Fruit fly (Drosophila melanogaster) S2 (cell line): Measurements from ENCODE around the gene crq.

Experiments used
- CG8478 ChIP-seq: fragments of >200 bp; optimal IDR thresholded peaks from 2 replicates; lab custom pipeline; 2018
- CTCF ChIP-seq, 2 experiments: fragments of >200 bp; optimal IDR thresholded peaks; 2 replicates each; lab custom pipeline; 2018

DNA sequence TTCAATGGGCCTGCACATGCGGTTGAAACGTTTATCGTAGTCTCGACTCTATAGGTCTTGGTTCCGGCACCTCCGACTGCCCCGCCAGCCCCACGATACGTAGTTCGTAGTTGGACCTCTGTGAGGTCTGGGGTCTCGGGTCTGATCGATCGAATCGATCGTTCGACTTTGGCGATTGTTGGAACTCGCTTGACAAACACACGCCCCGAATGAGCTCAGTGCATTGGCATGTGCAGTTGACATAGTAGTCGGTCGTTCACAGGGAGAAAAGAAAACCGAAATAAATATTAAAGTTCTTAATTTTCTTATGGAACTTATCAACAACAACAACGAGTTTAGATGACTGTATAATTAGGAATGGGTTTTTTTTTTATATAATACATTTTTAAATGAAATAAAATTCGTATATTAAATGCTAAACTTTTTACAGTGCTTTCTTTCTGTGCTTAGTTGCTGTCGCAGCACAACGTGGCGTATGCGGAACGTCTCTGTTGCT is 17.5 kb downstream of the crq start:
- TF ChIP-seq CTCF (optimal IDR thresholded peaks at IDR 0.05; lab: Kevin White, UChicago) = no peak
- TF ChIP-seq CG8478 (lab: Kevin White, UChicago) = no peak
